Fruit fly (Drosophila melanogaster): ENCODE data around the gene CG33189.

Gene CG33189

DNA sequence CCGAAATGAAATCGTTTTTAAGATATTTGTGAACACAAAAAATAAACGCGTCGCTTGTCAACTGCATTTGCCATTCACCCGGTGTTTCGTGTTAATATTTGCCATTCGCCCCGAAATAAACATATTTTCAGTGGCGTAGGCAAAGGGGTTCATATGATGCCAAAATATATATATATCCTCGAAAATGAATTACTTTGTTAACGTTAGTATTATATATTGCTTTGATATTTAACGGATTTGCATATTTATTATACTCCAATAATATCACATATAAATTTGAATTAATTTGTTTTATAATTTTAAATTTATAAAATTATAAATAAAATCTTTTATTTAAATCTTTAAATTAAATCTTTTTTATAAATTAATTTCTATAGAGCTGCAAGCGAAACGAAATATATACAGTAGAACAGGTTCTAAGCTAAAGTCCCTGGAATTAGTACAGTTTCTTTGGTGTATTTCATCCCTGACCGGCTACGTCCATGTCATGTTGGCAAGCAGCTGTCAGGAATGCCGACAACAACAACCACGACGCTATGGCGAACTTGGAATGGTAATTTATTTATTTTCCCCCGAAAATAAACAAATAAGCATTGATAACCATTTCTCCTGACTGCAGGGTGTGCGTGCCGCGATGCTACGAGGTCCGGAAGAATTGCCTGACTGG, 48.9 kb downstream of the CG33189 start, which contains the start of the genes M1BP and CG8202 (continued):
- TF ChIP-seq Nf-YA (GFP tag; IDR thresholded peaks at IDR 0.05) (peak; percentile 59; the same call in 1 of the 2 replicates), peb (GFP tag; IDR thresholded peaks at IDR 0.05) (no peak), wdn (GFP tag; IDR thresholded peaks at IDR 0.05) (peak; percentile 53), CG15479 (GFP tag; optimal IDR thresholded peaks at IDR 0.05) (peak; percentile 34), tna (GFP tag; IDR thresholded peaks at IDR 0.05; ENCODE audit: partially characterized antibody) (no peak), CG2199 (GFP tag; IDR thresholded peaks at IDR 0.05) (no peak), CG7928 (GFP tag; optimal IDR thresholded peaks at IDR 0.05) (peak; percentile 59), Hmx (GFP tag; optimal IDR thresholded peaks at IDR 0.05) (no peak), Dref (GFP tag; IDR thresholded peaks at IDR 0.05) (no peak), CG17328 (GFP tag; IDR thresholded peaks at IDR 0.05) (no peak; the same call in 1 of the 2 replicates), tgo (GFP tag; IDR thresholded peaks at IDR 0.05) (peak; percentile 83), Sin3A (optimal IDR thresholded peaks at IDR 0.05) (no peak), CG43689 (GFP tag; IDR thresholded peaks at IDR 0.05) (peak; percentile 57; the same call in 1 of the 2 replicates), chn (GFP tag; optimal IDR thresholded peaks at IDR 0.05) (peak; percentile 58), CG10366 (GFP tag; IDR thresholded peaks at IDR 0.05) (peak; percentile 70), CG9437 (GFP tag; optimal IDR thresholded peaks at IDR 0.05) (peak; percentile 93), dimm (GFP tag; IDR thresholded peaks at IDR 0.05) (0 out of 2 replicates have a peak, but pooled peaks have one; percentile 37), Lpt (GFP tag; optimal IDR thresholded peaks at IDR 0.05) (no peak), odd (GFP tag; optimal IDR thresholded peaks at IDR 0.05) (peak; percentile 92), CG10654 (GFP tag; optimal IDR thresholded peaks at IDR 0.05) (peak; percentile 85), CG18262 (tag; optimal IDR thresholded peaks at IDR 0.05) (peak; percentile 97), CG6854 (GFP tag; optimal IDR thresholded peaks at IDR 0.05) (peak; percentile 88), CG10431 (GFP tag; optimal IDR thresholded peaks at IDR 0.05) (peak; percentile 80), CG4820 (GFP tag; optimal IDR thresholded peaks at IDR 0.05) (peak; percentile 86), NC2β (GFP tag; optimal IDR thresholded peaks at IDR 0.05) (peak; percentile 13), D19B (GFP tag; optimal IDR thresholded peaks at IDR 0.05) (peak; percentile 71), dati (GFP tag; IDR thresholded peaks at IDR 0.05) (0 out of 2 replicates have a peak, but pooled peaks have one; percentile 40), E2f2 (GFP tag; IDR thresholded peaks at IDR 0.05) (no peak; the same call in 1 of the 2 replicates), Taf1 (GFP tag; IDR thresholded peaks at IDR 0.05) (peak; percentile 8; the same call in 1 of the 2 replicates), CG15073 (GFP tag; optimal IDR thresholded peaks at IDR 0.05) (no peak), Hmr (GFP tag; optimal IDR thresholded peaks at IDR 0.05) (no peak), gcm2 (GFP tag; optimal IDR thresholded peaks at IDR 0.05) (no peak), cad (GFP tag; optimal IDR thresholded peaks at IDR 0.05) (no peak), D19A (tag; optimal IDR thresholded peaks at IDR 0.05) (no peak), CG13624 (GFP tag; optimal IDR thresholded peaks at IDR 0.05) (peak; percentile 32), wor (GFP tag; IDR thresholded peaks at IDR 0.05) (peak; percentile 56), CG6813 (GFP tag; optimal IDR thresholded peaks at IDR 0.05) (peak; percentile 81), Aef1 (GFP tag; IDR thresholded peaks at IDR 0.05) (peak; percentile 83), CG10979 (tag; optimal IDR thresholded peaks at IDR 0.05) (peak; percentile 93), ham (GFP tag; IDR thresholded peaks at IDR 0.05) (no peak), CG34224 (GFP tag; IDR thresholded peaks at IDR 0.05; ENCODE audit: partially characterized antibody) (no peak), sim (GFP tag; IDR thresholded peaks at IDR 0.05) (0 out of 2 replicates have a peak, but pooled peaks have one; percentile 30), CG31388 (GFP tag; optimal IDR thresholded peaks at IDR 0.05) (peak; percentile 67), CG8359 (GFP tag; optimal IDR thresholded peaks at IDR 0.05; ENCODE audit: borderline replicate concordance) (peak; percentile 70), aop (GFP tag; IDR thresholded peaks at IDR 0.05) (0 out of 2 replicates have a peak, but pooled peaks have one; percentile 4), CG13894 (tag; optimal IDR thresholded peaks at IDR 0.05) (no peak), pros (GFP tag; optimal IDR thresholded peaks at IDR 0.05) (peak; percentile 38), chm (GFP tag; IDR thresholded peaks at IDR 0.05) (peak; percentile 52; the same call in 1 of the 2 replicates), Mad (GFP tag; optimal IDR thresholded peaks at IDR 0.05) (peak; percentile 70), Xbp1 (GFP tag; optimal IDR thresholded peaks at IDR 0.05) (peak; percentile 93)

Data from whole organism, embryonic.